Worm (Caenorhabditis elegans) whole organism, late embryonic: ENCODE results near the gene him-10.

Experiments used
- K02D7.2 ChIP-seq: sonication (generic microtip); optimal IDR thresholded peaks from 2 replicates; lab custom pipeline; 2017; ENCODE audit warnings: mild to moderate bottlenecking, missing genetic modification characterization, missing compliant biosample characterization
- ama-1 ChIP-seq: fragments of 150-350 bp; optimal IDR thresholded peaks from 2 replicates; lab custom pipeline; 2014
- ceh-19 ChIP-seq: fragments of 200-800 bp; sonication (Bioruptor generic); optimal IDR thresholded peaks from 2 replicates; lab custom pipeline; 2018; ENCODE audit warnings: mild to moderate bottlenecking, missing genetic modification characterization, missing compliant biosample characterization
- ceh-30 ChIP-seq: fragments of 150-350 bp; optimal IDR thresholded peaks from 2 replicates; lab custom pipeline; 2014; ENCODE audit warnings: missing biosample characterization, missing genetic modification characterization
- ceh-48 ChIP-seq: sonication (generic microtip); optimal IDR thresholded peaks from 2 replicates; lab custom pipeline; 2016; ENCODE audit warnings: missing genetic modification characterization, inconsistent platforms, missing compliant biosample characterization
- dmd-4 ChIP-seq: sonication (generic microtip); optimal IDR thresholded peaks from 2 replicates; lab custom pipeline; 2016; ENCODE audit warnings: borderline replicate concordance, missing genetic modification characterization, missing compliant biosample characterization
- hlh-13 ChIP-seq: fragments of 200-800 bp; sonication (Bioruptor generic); optimal IDR thresholded peaks from 2 replicates; lab custom pipeline; 2018; ENCODE audit warnings: mild to moderate bottlenecking, missing genetic modification characterization, missing compliant biosample characterization
- mec-3 ChIP-seq: sonication (generic microtip); optimal IDR thresholded peaks from 2 replicates; lab custom pipeline; 2016; ENCODE audit warnings: borderline replicate concordance, missing genetic modification characterization, missing compliant biosample characterization
- nfya-1 ChIP-seq: sonication (generic microtip); optimal IDR thresholded peaks from 2 replicates; lab custom pipeline; 2017; ENCODE audit warnings: missing genetic modification characterization, mild to moderate bottlenecking, missing compliant biosample characterization, antibody characterized with exemption, moderate library complexity
- nhr-11 ChIP-seq: fragments of 150-350 bp; optimal IDR thresholded peaks from 2 replicates; lab custom pipeline; 2014; ENCODE audit warnings: missing biosample characterization, missing genetic modification characterization
- pag-3 ChIP-seq: sonication (generic microtip); optimal IDR thresholded peaks from 2 replicates; lab custom pipeline; 2016; ENCODE audit warnings: missing compliant biosample characterization, missing genetic modification characterization, borderline replicate concordance
- pha-4 ChIP-seq: fragments of 150-350 bp; optimal IDR thresholded peaks from 2 replicates; lab custom pipeline; 2018; ENCODE audit warnings: missing biosample characterization, missing genetic modification reagents, missing genetic modification characterization
- pqm-1 ChIP-seq: sonication (generic microtip); optimal IDR thresholded peaks from 2 replicates; lab custom pipeline; 2016; ENCODE audit warnings: missing genetic modification characterization, missing compliant biosample characterization
- rnt-1 ChIP-seq: sonication (generic microtip); optimal IDR thresholded peaks from 2 replicates; lab custom pipeline; 2016; ENCODE audit warnings: missing genetic modification characterization, missing compliant biosample characterization

ce11 chrIII:5843662-5844061 is 40.6 kb downstream of the him-10 start:
- TF ChIP-seq ceh-30 (tag; lab: Kevin White, UChicago) (no peak), hlh-13 (GFP tag; lab: Kevin White, UChicago) (no peak), pqm-1 (no peak), ama-1 (lab: Kevin White, UChicago) (no peak), pag-3 (no peak), nfya-1 (no peak), dmd-4 (tag; lab: Kevin White, UChicago) (no peak), K02D7.2 (tag; lab: Kevin White, UChicago) (no peak), ceh-48 (tag; lab: Kevin White, UChicago) (no peak), rnt-1 (tag; lab: Kevin White, UChicago) (no peak), pha-4 (tag; lab: Kevin White, UChicago) (no peak), ceh-19 (GFP tag; lab: Kevin White, UChicago) (no peak), nhr-11 (no peak), mec-3 (tag; lab: Kevin White, UChicago) (no peak)
